Worm (Caenorhabditis elegans): ENCODE results near the gene T04B2.7.

DNA sequence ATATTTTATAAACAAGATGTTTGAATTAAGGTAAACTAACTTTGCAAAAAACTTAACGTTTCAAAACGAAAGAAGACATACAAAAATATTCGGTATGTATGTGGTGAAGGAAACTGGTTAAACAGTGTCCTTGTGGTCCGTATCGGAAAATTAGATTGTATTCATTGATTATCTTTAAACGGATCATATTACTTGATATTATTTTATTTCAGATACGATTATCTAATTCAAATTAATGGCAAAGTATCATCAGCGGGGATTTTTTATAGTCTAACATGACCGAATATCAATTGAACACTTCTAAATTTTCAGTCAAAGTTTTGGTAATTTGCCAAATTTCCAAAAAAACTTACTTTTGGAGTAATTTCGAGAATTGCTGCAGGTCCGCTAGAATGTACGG lies 49.2 kb downstream of the T04B2.7 start, which contains the start of gene C47E12.13:
- no peak for TF ChIP-seq snpc-4 (tag; optimal IDR thresholded peaks at IDR 0.05)
- no peak for TF ChIP-seq zag-1 (tag; optimal IDR thresholded peaks at IDR 0.05)
- TF ChIP-seq nhr-237 (tag; optimal IDR thresholded peaks at IDR 0.05) = no peak
- TF ChIP-seq R02D3.7 (tag; optimal IDR thresholded peaks at IDR 0.05) = no peak
- no peak for TF ChIP-seq elt-3 (tag; optimal IDR thresholded peaks at IDR 0.05)
- TF ChIP-seq lin-11 (tag; optimal IDR thresholded peaks at IDR 0.05) = no peak
- no peak for TF ChIP-seq aly-2 (tag; optimal IDR thresholded peaks at IDR 0.05)
- no peak for TF ChIP-seq ama-1 (optimal IDR thresholded peaks at IDR 0.05)
- TF ChIP-seq peb-1 (tag; optimal IDR thresholded peaks at IDR 0.05) = no peak
- TF ChIP-seq lsy-2 (tag; optimal IDR thresholded peaks at IDR 0.05) = no peak
- no peak for TF ChIP-seq fos-1 (tag; optimal IDR thresholded peaks at IDR 0.05)
- no peak for TF ChIP-seq F13H6.1 (tag; optimal IDR thresholded peaks at IDR 0.05)
- TF ChIP-seq ztf-11 (tag; optimal IDR thresholded peaks at IDR 0.05) = no peak
- TF ChIP-seq lin-13 (GFP tag; optimal IDR thresholded peaks at IDR 0.05) = no peak

Data from whole organism, L2 larva.